Fruit fly (Drosophila melanogaster) whole organism, wandering third instar larva: ENCODE measurements around the gene Sclp.

Source experiments
- Abd-B ChIP-seq: fragments of >200 bp; optimal IDR thresholded peaks from 2 replicates; lab custom pipeline; 2017; ENCODE audit warnings: missing biosample characterization, missing genetic modification characterization
- CG32264 ChIP-seq: fragments of 200-800 bp; sonication (Bioruptor generic); optimal IDR thresholded peaks from 2 replicates; lab custom pipeline; 2016; ENCODE audit warnings: missing biosample characterization, missing genetic modification characterization
- CG9705 ChIP-seq: fragments of 200-800 bp; sonication (Bioruptor generic); optimal IDR thresholded peaks from 2 replicates; lab custom pipeline; 2018; ENCODE audit warnings: missing biosample characterization, mild to moderate bottlenecking, missing genetic modification characterization
- CrebA ChIP-seq: fragments of 200-800 bp; sonication (Bioruptor generic); optimal IDR thresholded peaks from 2 replicates; lab custom pipeline; 2016; ENCODE audit warnings: missing biosample characterization, mild to moderate bottlenecking, missing genetic modification characterization, borderline replicate concordance
- Dfd ChIP-seq: fragments of >200 bp; optimal IDR thresholded peaks from 2 replicates; lab custom pipeline; 2017; ENCODE audit warnings: missing biosample characterization, missing genetic modification characterization
- Dif ChIP-seq: fragments of 200-275, 200-300 bp; sonication (Bioruptor generic); optimal IDR thresholded peaks from 2 replicates; lab custom pipeline; 2018; ENCODE audit warnings: missing biosample characterization, missing genetic modification characterization; ENCODE audit not compliant: partially characterized antibody
- GATAd ChIP-seq: sonication (Bioruptor generic); optimal IDR thresholded peaks from 2 replicates; lab custom pipeline; 2016; ENCODE audit warnings: missing biosample characterization, missing genetic modification characterization
- HLH106 ChIP-seq: fragments of 200-800 bp; optimal IDR thresholded peaks from 3 replicates; lab custom pipeline; 2019; ENCODE audit warnings: missing biosample characterization, mild to moderate bottlenecking, missing genetic modification characterization, moderate library complexity
- Hnf4 ChIP-seq: fragments of 200-800 bp; sonication (Bioruptor generic); optimal IDR thresholded peaks from 2 replicates; lab custom pipeline; 2016; ENCODE audit warnings: missing biosample characterization, mild to moderate bottlenecking, missing genetic modification characterization
- Hr78 ChIP-seq: fragments of >200 bp; optimal IDR thresholded peaks from 2 replicates; lab custom pipeline; 2017; ENCODE audit warnings: missing biosample characterization, missing genetic modification characterization
- Hr83 ChIP-seq: fragments of 200-300 bp; sonication (Bioruptor generic); optimal IDR thresholded peaks from 2 replicates; lab custom pipeline; 2016; ENCODE audit warnings: missing biosample characterization, mild to moderate bottlenecking, missing genetic modification characterization, moderate library complexity; ENCODE audit not compliant: poor library complexity, severe bottlenecking
- Jra ChIP-seq: sonication (Bioruptor generic); optimal IDR thresholded peaks from 2 replicates; lab custom pipeline; 2016; ENCODE audit warnings: missing biosample characterization, missing genetic modification characterization
- Mio ChIP-seq: sonication (Bioruptor generic); optimal IDR thresholded peaks from 2 replicates; lab custom pipeline; 2016; ENCODE audit warnings: missing biosample characterization, missing genetic modification characterization
- Myc ChIP-seq: fragments of >200 bp; optimal IDR thresholded peaks from 2 replicates; lab custom pipeline; 2017
- N ChIP-seq: fragments of >200 bp; optimal IDR thresholded peaks from 2 replicates; lab custom pipeline; 2018; ENCODE audit warnings: missing biosample characterization, missing external identifiers, missing genetic modification characterization
- OdsH ChIP-seq: fragments of 200-800 bp; sonication (Bioruptor generic); optimal IDR thresholded peaks from 2 replicates; lab custom pipeline; 2016; ENCODE audit warnings: missing biosample characterization, mild to moderate bottlenecking, missing genetic modification characterization
- Rel ChIP-seq, 2 experiments: fragments of 200-800 bp; sonication (Bioruptor generic) in 1 of 2; optimal IDR thresholded peaks; 2 replicates in 1 of 2; 3 replicates in 1 of 2; lab custom pipeline; 2016 to 2019; ENCODE audit warnings: mild to moderate bottlenecking in 2 of 2, missing biosample characterization in 2 of 2, missing genetic modification characterization in 2 of 2, moderate library complexity in 1 of 2
- Sp1 ChIP-seq: fragments of 200-800 bp; sonication (Bioruptor generic); optimal IDR thresholded peaks from 3 replicates; lab custom pipeline; 2019; ENCODE audit warnings: missing biosample characterization, mild to moderate bottlenecking, missing genetic modification characterization, moderate library complexity
- Vsx2 ChIP-seq: fragments of 200-300, 225-300 bp; sonication (Bioruptor generic); optimal IDR thresholded peaks from 2 replicates; lab custom pipeline; 2018; ENCODE audit warnings: missing biosample characterization, missing genetic modification characterization; ENCODE audit not compliant: partially characterized antibody
- br ChIP-seq: fragments of 200-800 bp; sonication (Bioruptor generic); optimal IDR thresholded peaks from 2 replicates; lab custom pipeline; 2016; ENCODE audit warnings: missing biosample characterization, missing genetic modification characterization
- brk ChIP-seq: fragments of 200-800 bp; sonication (Bioruptor generic); optimal IDR thresholded peaks from 2 replicates; lab custom pipeline; 2016; ENCODE audit warnings: missing biosample characterization, mild to moderate bottlenecking, missing genetic modification characterization
- dl ChIP-seq, 2 experiments: fragments of 175-275, 200-275 bp in 1 of 2; fragments of 200-275 bp in 1 of 2; sonication (Bioruptor generic); optimal IDR thresholded peaks; lab custom pipeline; 2018; ENCODE audit warnings: mild to moderate bottlenecking in 2 of 2, missing biosample characterization in 2 of 2, missing genetic modification characterization in 2 of 2, moderate library complexity in 2 of 2; ENCODE audit not compliant: partially characterized antibody in 2 of 2, insufficient read depth in 1 of 2
- dmrt93B ChIP-seq: fragments of 200-800 bp; sonication (Bioruptor generic); optimal IDR thresholded peaks from 2 replicates; lab custom pipeline; 2018; ENCODE audit warnings: missing biosample characterization, mild to moderate bottlenecking, missing genetic modification characterization
- dsf ChIP-seq: sonication (Bioruptor generic); optimal IDR thresholded peaks from 2 replicates; lab custom pipeline; 2016; ENCODE audit warnings: missing biosample characterization, missing genetic modification characterization, borderline replicate concordance
- ey ChIP-seq: fragments of 200-800 bp; sonication (Bioruptor generic); optimal IDR thresholded peaks from 2 replicates; lab custom pipeline; 2016; ENCODE audit warnings: missing biosample characterization, missing genetic modification characterization
- foxo ChIP-seq, 2 experiments: fragments of 200-800 bp; sonication (Bioruptor generic); optimal IDR thresholded peaks; 2 replicates in 1 of 2; 3 replicates in 1 of 2; lab custom pipeline; 2016 to 2017; ENCODE audit warnings: missing biosample characterization in 2 of 2, missing genetic modification characterization in 2 of 2
- fru ChIP-seq: fragments of 200-800 bp; sonication (Bioruptor generic); optimal IDR thresholded peaks from 3 replicates; lab custom pipeline; 2016; ENCODE audit warnings: missing biosample characterization, mild to moderate bottlenecking, missing genetic modification characterization
- h ChIP-seq: fragments of 200-800 bp; sonication (Bioruptor generic); optimal IDR thresholded peaks from 3 replicates; lab custom pipeline; 2016; ENCODE audit warnings: missing biosample characterization, mild to moderate bottlenecking, missing genetic modification characterization
- jim ChIP-seq: fragments of 175-275, 200-325 bp; sonication (Bioruptor generic); optimal IDR thresholded peaks from 2 replicates; lab custom pipeline; 2016; ENCODE audit warnings: missing biosample characterization, mild to moderate bottlenecking, missing genetic modification characterization
- lola ChIP-seq: fragments of >200 bp; optimal IDR thresholded peaks from 2 replicates; lab custom pipeline; 2017; ENCODE audit warnings: missing biosample characterization, missing genetic modification characterization
- pan ChIP-seq: fragments of >200 bp; optimal IDR thresholded peaks from 2 replicates; lab custom pipeline; 2017
- psq ChIP-seq: fragments of 200-800 bp; sonication (Bioruptor generic); optimal IDR thresholded peaks from 3 replicates; lab custom pipeline; 2017; ENCODE audit warnings: missing biosample characterization, mild to moderate bottlenecking, missing genetic modification characterization, moderate library complexity
- rgr ChIP-seq: fragments of 200-800 bp; sonication (Bioruptor generic); optimal IDR thresholded peaks from 3 replicates; lab custom pipeline; 2016; ENCODE audit warnings: missing biosample characterization, mild to moderate bottlenecking, missing genetic modification characterization
- sage ChIP-seq: fragments of 200-800 bp; sonication (Bioruptor generic); optimal IDR thresholded peaks from 2 replicates; lab custom pipeline; 2016; ENCODE audit warnings: missing biosample characterization, mild to moderate bottlenecking, missing genetic modification characterization
- sv ChIP-seq: fragments of 200-800 bp; sonication (Bioruptor generic); optimal IDR thresholded peaks from 3 replicates; lab custom pipeline; 2016; ENCODE audit warnings: missing biosample characterization, missing genetic modification characterization
- tai ChIP-seq: sonication (Bioruptor generic); optimal IDR thresholded peaks from 2 replicates; lab custom pipeline; 2016; ENCODE audit warnings: missing biosample characterization, missing genetic modification characterization
- usp ChIP-seq: fragments of >200 bp; optimal IDR thresholded peaks from 2 replicates; lab custom pipeline; 2017; ENCODE audit warnings: missing biosample characterization, missing genetic modification characterization
- woc ChIP-seq: sonication (Bioruptor generic); optimal IDR thresholded peaks from 2 replicates; lab custom pipeline; 2016; ENCODE audit warnings: missing biosample characterization, mild to moderate bottlenecking, missing genetic modification characterization

The Sclp gene

dm6 chrX:11886976-11887375 is 37.5 kb downstream of the Sclp start, which contains the start of the genes CG10353 and SelG:
Gene CG10353, minus strand, starts transcription at chrX:11887162.
Gene SelG, plus strand, starts transcription at chrX:11887284.
- TF ChIP-seq jim (GFP tag; lab: Kevin White, UChicago) (no peak), sv (GFP tag; lab: Kevin White, UChicago) (peak; percentile 11), Mio (no peak), foxo (GFP tag; optimal IDR thresholded peaks at IDR 0.05; lab: Kevin White, UChicago) (peak in 1 of 2 experiments; percentile 56), Hr83 (GFP tag; lab: Kevin White, UChicago) (peak; percentile 84), pan (lab: Kevin White, UChicago) (no peak), h (GFP tag; lab: Kevin White, UChicago) (peak; percentile 62), tai (GFP tag; lab: Kevin White, UChicago) (no peak), ey (GFP tag; lab: Kevin White, UChicago) (peak; percentile 38), dl (GFP tag; optimal IDR thresholded peaks at IDR 0.05; lab: Kevin White, UChicago; ENCODE audit: insufficient read depth in 1 of 2, partially characterized antibody in 2 of 2) (no peak), GATAd (no peak), Hr78 (GFP tag; lab: Kevin White, UChicago) (no peak), br (GFP tag; lab: Kevin White, UChicago) (peak; percentile 50), Abd-B (GFP tag; lab: Kevin White, UChicago) (no peak), fru (peak; percentile 57), N (GFP tag; lab: Kevin White, UChicago) (no peak), lola (GFP tag; lab: Kevin White, UChicago) (no peak), woc (GFP tag; lab: Kevin White, UChicago) (peak; percentile 31), Rel (GFP tag; optimal IDR thresholded peaks at IDR 0.05; lab: Kevin White, UChicago) (no peak), Rel (tag; optimal IDR thresholded peaks at IDR 0.05; lab: Kevin White, UChicago) (peak; percentile 42), Hnf4 (GFP tag; lab: Kevin White, UChicago) (peak; percentile 86), Vsx2 (GFP tag; lab: Kevin White, UChicago) (no peak), brk (no peak), CG9705 (GFP tag; lab: Kevin White, UChicago) (no peak), Sp1 (GFP tag; lab: Kevin White, UChicago) (peak; percentile 44), psq (no peak), rgr (GFP tag; lab: Kevin White, UChicago) (peak; percentile 59), Jra (GFP tag; lab: Kevin White, UChicago) (peak; percentile 72), CrebA (GFP tag; lab: Kevin White, UChicago) (no peak), dmrt93B (GFP tag; lab: Kevin White, UChicago) (no peak), Myc (peak; percentile 53), dsf (GFP tag; lab: Kevin White, UChicago) (no peak), Dif (no peak), CG32264 (GFP tag; lab: Kevin White, UChicago) (no peak), sage (GFP tag; lab: Kevin White, UChicago) (no peak), usp (GFP tag; lab: Kevin White, UChicago) (no peak), Dfd (GFP tag; lab: Kevin White, UChicago) (no peak), HLH106 (tag; lab: Kevin White, UChicago) (peak; percentile 4), OdsH (GFP tag; lab: Kevin White, UChicago) (peak; percentile 21)

dm6 chrX:11885356-11885755 is 39.1 kb downstream of the Sclp start:
- TF ChIP-seq CrebA (GFP tag; lab: Kevin White, UChicago) (no peak), foxo (GFP tag; optimal IDR thresholded peaks at IDR 0.05; lab: Kevin White, UChicago) (peak in 1 of 2 experiments; percentile 14)

dm6 chrX:11884134-11884533 is 40.3 kb downstream of the Sclp start:
- no peak for TF ChIP-seq sv (GFP tag; lab: Kevin White, UChicago)
- no peak for TF ChIP-seq Sp1 (GFP tag; lab: Kevin White, UChicago)
- no peak for TF ChIP-seq jim (GFP tag; lab: Kevin White, UChicago)
- no peak for TF ChIP-seq Hr83 (GFP tag; lab: Kevin White, UChicago)
- TF ChIP-seq GATAd, result no peak
- TF ChIP-seq foxo (GFP tag; optimal IDR thresholded peaks at IDR 0.05; lab: Kevin White, UChicago), result no peak
